Worm (Caenorhabditis elegans): ENCODE measurements around the gene cnt-2.

DNA sequence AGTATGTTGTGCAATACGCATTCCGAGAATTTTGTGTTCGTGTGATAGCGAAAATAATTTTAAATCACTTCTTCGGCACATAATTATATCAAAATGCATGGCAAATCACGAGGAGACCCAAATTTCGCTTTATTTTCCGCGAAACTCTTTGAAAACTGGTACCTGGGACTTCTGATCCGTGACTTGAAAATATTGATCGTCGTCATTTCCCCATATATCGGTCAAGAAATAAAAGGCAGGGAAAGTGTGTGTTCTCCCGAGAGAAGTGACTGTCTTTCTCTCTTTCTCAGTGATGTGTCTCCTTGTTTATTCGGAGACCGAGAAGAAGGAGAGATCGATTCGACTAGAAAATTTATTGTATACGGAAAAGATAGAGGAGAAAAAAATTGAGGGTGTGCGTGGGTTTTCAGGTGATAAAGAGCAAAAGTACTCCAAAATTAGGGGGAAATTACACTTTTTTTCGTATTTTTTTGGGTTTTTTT lies 56.4 kb downstream of the cnt-2 start, which contains the start of gene W09D10.5:
- no peak for TF ChIP-seq cnd-1 (tag; optimal IDR thresholded peaks at IDR 0.05)
- no peak for TF ChIP-seq nhr-237 (tag; optimal IDR thresholded peaks at IDR 0.05)
- no peak for TF ChIP-seq drap-1 (GFP tag; optimal IDR thresholded peaks at IDR 0.05)
- no peak for TF ChIP-seq blmp-1 (tag; optimal IDR thresholded peaks at IDR 0.05)
- TF ChIP-seq pha-4 (tag; optimal IDR thresholded peaks at IDR 0.05): no peak
- no peak for TF ChIP-seq unc-120 (tag; optimal IDR thresholded peaks at IDR 0.05; ENCODE audit: poor library complexity, severe bottlenecking)
- TF ChIP-seq sptf-1 (tag; optimal IDR thresholded peaks at IDR 0.05): no peak
- no peak for TF ChIP-seq lsy-2 (tag; optimal IDR thresholded peaks at IDR 0.05)
- TF ChIP-seq unc-62 (GFP tag; optimal IDR thresholded peaks at IDR 0.05): no peak
- no peak for TF ChIP-seq mls-2 (tag; optimal IDR thresholded peaks at IDR 0.05)
- no peak for TF ChIP-seq ztf-11 (tag; optimal IDR thresholded peaks at IDR 0.05)

All from whole organism, mixed stage, embryonic.